Fruit fly (Drosophila melanogaster) whole organism, wandering third instar larva: Measurements from ENCODE around the gene PIG-Wa.
A peak's percentile ranks its signal among the peaks of the same experiment; 100 is the strongest.

ENCODE experiments used
- Abd-B ChIP-seq: fragments of >200 bp; optimal IDR thresholded peaks from 2 replicates; lab custom pipeline; 2017; ENCODE audit warnings: missing biosample characterization, missing genetic modification characterization
- CG32264 ChIP-seq: fragments of 200-800 bp; sonication (Bioruptor generic); optimal IDR thresholded peaks from 2 replicates; lab custom pipeline; 2016; ENCODE audit warnings: missing biosample characterization, missing genetic modification characterization
- CG9705 ChIP-seq: fragments of 200-800 bp; sonication (Bioruptor generic); optimal IDR thresholded peaks from 2 replicates; lab custom pipeline; 2018; ENCODE audit warnings: missing biosample characterization, mild to moderate bottlenecking, missing genetic modification characterization
- CrebA ChIP-seq: fragments of 200-800 bp; sonication (Bioruptor generic); optimal IDR thresholded peaks from 2 replicates; lab custom pipeline; 2016; ENCODE audit warnings: missing biosample characterization, mild to moderate bottlenecking, missing genetic modification characterization, borderline replicate concordance
- Dfd ChIP-seq: fragments of >200 bp; optimal IDR thresholded peaks from 2 replicates; lab custom pipeline; 2017; ENCODE audit warnings: missing biosample characterization, missing genetic modification characterization
- Dif ChIP-seq: fragments of 200-275, 200-300 bp; sonication (Bioruptor generic); optimal IDR thresholded peaks from 2 replicates; lab custom pipeline; 2018; ENCODE audit warnings: missing biosample characterization, missing genetic modification characterization; ENCODE audit not compliant: partially characterized antibody
- GATAd ChIP-seq: sonication (Bioruptor generic); optimal IDR thresholded peaks from 2 replicates; lab custom pipeline; 2016; ENCODE audit warnings: missing biosample characterization, missing genetic modification characterization
- HLH106 ChIP-seq: fragments of 200-800 bp; optimal IDR thresholded peaks from 3 replicates; lab custom pipeline; 2019; ENCODE audit warnings: missing biosample characterization, mild to moderate bottlenecking, missing genetic modification characterization, moderate library complexity
- Hnf4 ChIP-seq: fragments of 200-800 bp; sonication (Bioruptor generic); optimal IDR thresholded peaks from 2 replicates; lab custom pipeline; 2016; ENCODE audit warnings: missing biosample characterization, mild to moderate bottlenecking, missing genetic modification characterization
- Hr78 ChIP-seq: fragments of >200 bp; optimal IDR thresholded peaks from 2 replicates; lab custom pipeline; 2017; ENCODE audit warnings: missing biosample characterization, missing genetic modification characterization
- Hr83 ChIP-seq: fragments of 200-300 bp; sonication (Bioruptor generic); optimal IDR thresholded peaks from 2 replicates; lab custom pipeline; 2016; ENCODE audit warnings: missing biosample characterization, mild to moderate bottlenecking, missing genetic modification characterization, moderate library complexity; ENCODE audit not compliant: poor library complexity, severe bottlenecking
- Jra ChIP-seq: sonication (Bioruptor generic); optimal IDR thresholded peaks from 2 replicates; lab custom pipeline; 2016; ENCODE audit warnings: missing biosample characterization, missing genetic modification characterization
- Mio ChIP-seq: sonication (Bioruptor generic); optimal IDR thresholded peaks from 2 replicates; lab custom pipeline; 2016; ENCODE audit warnings: missing biosample characterization, missing genetic modification characterization
- Myc ChIP-seq: fragments of >200 bp; optimal IDR thresholded peaks from 2 replicates; lab custom pipeline; 2017
- N ChIP-seq: fragments of >200 bp; optimal IDR thresholded peaks from 2 replicates; lab custom pipeline; 2018; ENCODE audit warnings: missing biosample characterization, missing external identifiers, missing genetic modification characterization
- OdsH ChIP-seq: fragments of 200-800 bp; sonication (Bioruptor generic); optimal IDR thresholded peaks from 2 replicates; lab custom pipeline; 2016; ENCODE audit warnings: missing biosample characterization, mild to moderate bottlenecking, missing genetic modification characterization
- Rel ChIP-seq, 2 experiments: fragments of 200-800 bp; sonication (Bioruptor generic) in 1 of 2; optimal IDR thresholded peaks; 2 replicates in 1 of 2; 3 replicates in 1 of 2; lab custom pipeline; 2016 to 2019; ENCODE audit warnings: mild to moderate bottlenecking in 2 of 2, missing biosample characterization in 2 of 2, missing genetic modification characterization in 2 of 2, moderate library complexity in 1 of 2
- Sp1 ChIP-seq: fragments of 200-800 bp; sonication (Bioruptor generic); optimal IDR thresholded peaks from 3 replicates; lab custom pipeline; 2019; ENCODE audit warnings: missing biosample characterization, mild to moderate bottlenecking, missing genetic modification characterization, moderate library complexity
- Vsx2 ChIP-seq: fragments of 200-300, 225-300 bp; sonication (Bioruptor generic); optimal IDR thresholded peaks from 2 replicates; lab custom pipeline; 2018; ENCODE audit warnings: missing biosample characterization, missing genetic modification characterization; ENCODE audit not compliant: partially characterized antibody
- br ChIP-seq: fragments of 200-800 bp; sonication (Bioruptor generic); optimal IDR thresholded peaks from 2 replicates; lab custom pipeline; 2016; ENCODE audit warnings: missing biosample characterization, missing genetic modification characterization
- brk ChIP-seq: fragments of 200-800 bp; sonication (Bioruptor generic); optimal IDR thresholded peaks from 2 replicates; lab custom pipeline; 2016; ENCODE audit warnings: missing biosample characterization, mild to moderate bottlenecking, missing genetic modification characterization
- dl ChIP-seq, 2 experiments: fragments of 175-275, 200-275 bp in 1 of 2; fragments of 200-275 bp in 1 of 2; sonication (Bioruptor generic); optimal IDR thresholded peaks; lab custom pipeline; 2018; ENCODE audit warnings: mild to moderate bottlenecking in 2 of 2, missing biosample characterization in 2 of 2, missing genetic modification characterization in 2 of 2, moderate library complexity in 2 of 2; ENCODE audit not compliant: partially characterized antibody in 2 of 2, insufficient read depth in 1 of 2
- dmrt93B ChIP-seq: fragments of 200-800 bp; sonication (Bioruptor generic); optimal IDR thresholded peaks from 2 replicates; lab custom pipeline; 2018; ENCODE audit warnings: missing biosample characterization, mild to moderate bottlenecking, missing genetic modification characterization
- dsf ChIP-seq: sonication (Bioruptor generic); optimal IDR thresholded peaks from 2 replicates; lab custom pipeline; 2016; ENCODE audit warnings: missing biosample characterization, missing genetic modification characterization, borderline replicate concordance
- ey ChIP-seq: fragments of 200-800 bp; sonication (Bioruptor generic); optimal IDR thresholded peaks from 2 replicates; lab custom pipeline; 2016; ENCODE audit warnings: missing biosample characterization, missing genetic modification characterization
- foxo ChIP-seq, 2 experiments: fragments of 200-800 bp; sonication (Bioruptor generic); optimal IDR thresholded peaks; 2 replicates in 1 of 2; 3 replicates in 1 of 2; lab custom pipeline; 2016 to 2017; ENCODE audit warnings: missing biosample characterization in 2 of 2, missing genetic modification characterization in 2 of 2
- fru ChIP-seq: fragments of 200-800 bp; sonication (Bioruptor generic); optimal IDR thresholded peaks from 3 replicates; lab custom pipeline; 2016; ENCODE audit warnings: missing biosample characterization, mild to moderate bottlenecking, missing genetic modification characterization
- h ChIP-seq: fragments of 200-800 bp; sonication (Bioruptor generic); optimal IDR thresholded peaks from 3 replicates; lab custom pipeline; 2016; ENCODE audit warnings: missing biosample characterization, mild to moderate bottlenecking, missing genetic modification characterization
- jim ChIP-seq: fragments of 175-275, 200-325 bp; sonication (Bioruptor generic); optimal IDR thresholded peaks from 2 replicates; lab custom pipeline; 2016; ENCODE audit warnings: missing biosample characterization, mild to moderate bottlenecking, missing genetic modification characterization
- lola ChIP-seq: fragments of >200 bp; optimal IDR thresholded peaks from 2 replicates; lab custom pipeline; 2017; ENCODE audit warnings: missing biosample characterization, missing genetic modification characterization
- pan ChIP-seq: fragments of >200 bp; optimal IDR thresholded peaks from 2 replicates; lab custom pipeline; 2017
- psq ChIP-seq: fragments of 200-800 bp; sonication (Bioruptor generic); optimal IDR thresholded peaks from 3 replicates; lab custom pipeline; 2017; ENCODE audit warnings: missing biosample characterization, mild to moderate bottlenecking, missing genetic modification characterization, moderate library complexity
- rgr ChIP-seq: fragments of 200-800 bp; sonication (Bioruptor generic); optimal IDR thresholded peaks from 3 replicates; lab custom pipeline; 2016; ENCODE audit warnings: missing biosample characterization, mild to moderate bottlenecking, missing genetic modification characterization
- sage ChIP-seq: fragments of 200-800 bp; sonication (Bioruptor generic); optimal IDR thresholded peaks from 2 replicates; lab custom pipeline; 2016; ENCODE audit warnings: missing biosample characterization, mild to moderate bottlenecking, missing genetic modification characterization
- sv ChIP-seq: fragments of 200-800 bp; sonication (Bioruptor generic); optimal IDR thresholded peaks from 3 replicates; lab custom pipeline; 2016; ENCODE audit warnings: missing biosample characterization, missing genetic modification characterization
- tai ChIP-seq: sonication (Bioruptor generic); optimal IDR thresholded peaks from 2 replicates; lab custom pipeline; 2016; ENCODE audit warnings: missing biosample characterization, missing genetic modification characterization
- usp ChIP-seq: fragments of >200 bp; optimal IDR thresholded peaks from 2 replicates; lab custom pipeline; 2017; ENCODE audit warnings: missing biosample characterization, missing genetic modification characterization
- woc ChIP-seq: sonication (Bioruptor generic); optimal IDR thresholded peaks from 2 replicates; lab custom pipeline; 2016; ENCODE audit warnings: missing biosample characterization, mild to moderate bottlenecking, missing genetic modification characterization

PIG-Wa gene

DNA sequence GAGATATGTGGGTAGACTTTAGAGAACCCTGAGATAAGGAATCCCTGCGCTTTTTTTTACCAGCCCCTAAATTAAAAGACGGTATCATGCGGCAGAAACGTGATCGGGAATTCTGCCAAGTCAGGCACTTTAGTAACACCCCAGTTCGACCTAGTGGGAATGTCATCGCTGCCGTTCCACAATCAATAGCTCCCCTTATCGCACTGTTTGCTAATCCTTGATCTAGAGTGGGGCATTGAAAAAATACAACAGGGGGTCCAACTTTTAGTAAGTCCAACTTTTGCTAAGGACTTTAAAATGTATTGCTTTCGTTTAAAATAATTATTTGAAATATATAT, 10.9 kb upstream of the PIG-Wa start:
- TF ChIP-seq Mio: no peak
- no peak for TF ChIP-seq Vsx2 (GFP tag; lab: Kevin White, UChicago)
- TF ChIP-seq CG32264 (GFP tag; lab: Kevin White, UChicago): no peak
- TF ChIP-seq sv (GFP tag; lab: Kevin White, UChicago): no peak
- no peak for TF ChIP-seq sage
- TF ChIP-seq foxo (GFP tag; optimal IDR thresholded peaks at IDR 0.05; lab: Kevin White, UChicago): no peak
- no peak for TF ChIP-seq Hr83
- no peak for TF ChIP-seq rgr (GFP tag; lab: Kevin White, UChicago)
- no peak for TF ChIP-seq brk (GFP tag; lab: Kevin White, UChicago)
- no peak for TF ChIP-seq usp (GFP tag; lab: Kevin White, UChicago)

DNA sequence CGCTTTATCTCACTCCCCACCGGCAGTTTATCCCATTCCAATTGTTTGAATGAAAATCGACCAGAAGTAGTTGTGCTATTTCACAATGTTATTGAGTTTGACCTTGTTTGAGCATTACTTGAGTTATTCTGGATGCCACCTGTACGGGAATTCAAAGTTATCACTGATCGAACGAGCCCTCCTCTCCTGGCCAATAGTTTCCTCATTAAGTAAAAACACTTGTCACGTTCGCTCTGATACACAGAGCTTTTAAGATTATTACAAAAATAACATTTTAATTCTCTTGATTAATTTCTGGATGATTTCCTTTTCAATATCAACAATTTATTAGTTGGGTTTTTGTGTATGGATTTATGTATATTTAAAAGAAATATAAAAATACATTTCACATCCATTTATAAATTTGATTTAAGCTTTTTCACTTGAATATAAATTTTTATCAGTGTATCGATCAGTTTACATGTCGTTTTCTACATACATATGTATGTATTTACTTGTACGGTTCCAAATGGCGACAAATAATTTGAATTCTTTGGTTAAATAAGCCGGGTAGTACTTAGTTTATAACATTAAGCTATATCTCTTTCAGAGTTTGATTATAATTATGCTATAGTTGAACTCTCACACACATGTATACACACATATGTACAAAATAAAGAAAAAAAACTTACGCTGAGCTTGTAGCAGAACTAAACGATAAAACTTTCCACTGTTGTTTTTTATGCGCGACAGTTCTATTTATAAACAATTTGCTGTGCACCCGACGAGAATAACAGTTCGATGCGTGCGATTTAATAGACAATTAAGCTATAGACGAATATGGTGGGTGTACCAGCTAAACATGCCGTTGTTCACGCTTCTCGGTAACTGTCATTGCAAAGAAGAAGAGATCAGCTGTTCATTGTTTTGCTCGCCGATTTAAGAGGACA, 8.9 kb upstream of the PIG-Wa start, which contains the start of the genes CG3609 and CG15390:
CG3609 (minus strand) TSS at position 810 of the 929 bp plus-strand sequence.
CG15390 (plus strand) TSS at position 896 of the 929 bp plus-strand sequence.
- TF ChIP-seq GATAd (GFP tag; lab: Kevin White, UChicago) (peak; percentile 40), dsf (GFP tag; lab: Kevin White, UChicago) (peak; percentile 66), ey (peak; percentile 89), HLH106 (tag; lab: Kevin White, UChicago) (peak; percentile 76), Abd-B (GFP tag; lab: Kevin White, UChicago) (no peak), br (GFP tag; lab: Kevin White, UChicago) (peak; percentile 93), dl (GFP tag; optimal IDR thresholded peaks at IDR 0.05; lab: Kevin White, UChicago; ENCODE audit: insufficient read depth in 1 of 2, partially characterized antibody in 2 of 2) (no peak), Vsx2 (GFP tag; lab: Kevin White, UChicago) (no peak), psq (GFP tag; lab: Kevin White, UChicago) (peak; percentile 71), Dif (no peak), tai (GFP tag; lab: Kevin White, UChicago) (no peak), usp (GFP tag; lab: Kevin White, UChicago) (no peak), Sp1 (GFP tag; lab: Kevin White, UChicago) (peak; percentile 78), fru (GFP tag; lab: Kevin White, UChicago) (peak; percentile 84), h (GFP tag; lab: Kevin White, UChicago) (peak; percentile 91), Jra (GFP tag; lab: Kevin White, UChicago) (peak; percentile 88), pan (no peak), brk (GFP tag; lab: Kevin White, UChicago) (peak; percentile 59), Mio (peak; percentile 62), woc (GFP tag; lab: Kevin White, UChicago) (peak; percentile 95), CrebA (GFP tag; lab: Kevin White, UChicago) (no peak), Dfd (GFP tag; lab: Kevin White, UChicago) (no peak), CG32264 (GFP tag; lab: Kevin White, UChicago) (peak; percentile 51), Hr83 (peak; percentile 98), OdsH (GFP tag; lab: Kevin White, UChicago) (peak; percentile 86), jim (GFP tag; lab: Kevin White, UChicago) (peak; percentile 77), lola (GFP tag; lab: Kevin White, UChicago) (no peak), N (GFP tag; lab: Kevin White, UChicago) (no peak), sage (peak; percentile 80), rgr (GFP tag; lab: Kevin White, UChicago) (peak; percentile 90), CG9705 (GFP tag; lab: Kevin White, UChicago) (peak; percentile 49), sv (GFP tag; lab: Kevin White, UChicago) (peak; percentile 83), Myc (lab: Kevin White, UChicago) (peak; percentile 14), dmrt93B (GFP tag; lab: Kevin White, UChicago) (peak; percentile 34), Hnf4 (GFP tag; lab: Kevin White, UChicago) (peak; percentile 94), Rel (GFP tag; optimal IDR thresholded peaks at IDR 0.05; lab: Kevin White, UChicago) (peak; percentile 37), Rel (tag; optimal IDR thresholded peaks at IDR 0.05; lab: Kevin White, UChicago) (peak; percentile 61), foxo (GFP tag; optimal IDR thresholded peaks at IDR 0.05; lab: Kevin White, UChicago) (peak; percentile 42 to 95), Hr78 (no peak)
